Fruit fly (Drosophila melanogaster): ENCODE measurements around the gene ca.

DNA sequence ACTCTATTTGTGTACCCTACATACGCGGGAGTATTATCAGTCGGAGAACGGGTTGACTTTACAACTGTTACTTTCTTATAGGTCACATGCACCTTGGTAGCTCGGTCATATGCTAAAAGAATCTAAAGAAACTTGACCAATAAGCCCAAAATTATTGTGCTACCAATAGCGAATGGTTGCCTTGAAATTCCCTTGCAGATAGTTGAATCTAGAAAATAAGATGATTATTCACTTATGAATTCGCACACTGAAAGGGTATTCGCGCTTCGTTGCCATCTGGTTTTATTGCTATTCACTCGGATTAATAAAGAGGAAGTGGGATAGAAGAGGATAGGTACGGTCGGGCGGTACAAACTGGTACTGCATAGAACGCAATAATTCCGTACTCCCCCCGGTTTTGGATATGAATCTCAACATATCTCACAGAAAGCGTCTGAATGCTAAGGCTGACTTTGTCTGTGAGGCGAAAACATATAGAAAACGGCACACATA is 32.7 kb upstream of the ca start:
- TF ChIP-seq ttk (optimal IDR thresholded peaks at IDR 0.05) (no peak), h (optimal IDR thresholded peaks at IDR 0.05) (no peak), Myc (optimal IDR thresholded peaks at IDR 0.05) (no peak), psq (optimal IDR thresholded peaks at IDR 0.05) (peak; percentile 61)

Measured in Kc167 (cell line).